Fruit fly (Drosophila melanogaster) whole organism, embryonic: ENCODE results near the gene MsrA.

Source experiments
- CG11093 ChIP-seq: fragments of 200-800 bp; sonication (Bioruptor generic); IDR thresholded peaks from 3 replicates; pipeline ENCODE4 v1.3.6; 2022; ENCODE audit warnings: missing biosample characterization, missing genetic modification characterization
- CG13894 ChIP-seq: fragments of 200-800 bp; sonication (Bioruptor generic); optimal IDR thresholded peaks from 3 replicates; lab custom pipeline; 2018; ENCODE audit warnings: missing biosample characterization, mild to moderate bottlenecking, missing genetic modification characterization, moderate library complexity
- CG14710 ChIP-seq: fragments of 200-800 bp; sonication (Bioruptor generic); optimal IDR thresholded peaks from 3 replicates; lab custom pipeline; 2019; ENCODE audit warnings: missing biosample characterization, mild to moderate bottlenecking, missing genetic modification characterization, moderate library complexity
- CG16779 ChIP-seq: fragments of 200-800 bp; sonication (Bioruptor generic); IDR thresholded peaks from 2 replicates; pipeline ENCODE4 v1.3.6; 2022; ENCODE audit warnings: missing biosample characterization, missing genetic modification characterization
- CG17359 ChIP-seq: fragments of 200-800 bp; sonication (Bioruptor generic); optimal IDR thresholded peaks from 3 replicates; lab custom pipeline; 2018; ENCODE audit warnings: missing biosample characterization, mild to moderate bottlenecking, missing genetic modification characterization, moderate library complexity
- CG17912 ChIP-seq: fragments of 200-800 bp; sonication (Bioruptor generic); optimal IDR thresholded peaks from 2 replicates; lab custom pipeline; 2018; ENCODE audit warnings: missing biosample characterization, mild to moderate bottlenecking, missing genetic modification characterization
- CG18262 ChIP-seq: fragments of 200-800 bp; optimal IDR thresholded peaks from 3 replicates; lab custom pipeline; 2019; ENCODE audit warnings: missing biosample characterization, mild to moderate bottlenecking, missing genetic modification characterization, moderate library complexity
- CG18619 ChIP-seq: fragments of 200-800 bp; sonication (Bioruptor generic); optimal IDR thresholded peaks from 3 replicates; lab custom pipeline; 2017; ENCODE audit warnings: missing biosample characterization, mild to moderate bottlenecking, missing genetic modification characterization
- CG2712 ChIP-seq: fragments of 200-800 bp; optimal IDR thresholded peaks from 3 replicates; lab custom pipeline; 2019; ENCODE audit warnings: missing biosample characterization, mild to moderate bottlenecking, missing genetic modification characterization, moderate library complexity
- CG33213 ChIP-seq: fragments of 200-800 bp; sonication (Bioruptor generic); optimal IDR thresholded peaks from 3 replicates; lab custom pipeline; 2016; ENCODE audit warnings: missing biosample characterization, missing genetic modification characterization
- CG3838 ChIP-seq: fragments of 200-800 bp; sonication (Bioruptor generic); optimal IDR thresholded peaks from 3 replicates; lab custom pipeline; 2016; ENCODE audit warnings: missing biosample characterization, missing genetic modification characterization
- CG3847 ChIP-seq: fragments of 200-800 bp; sonication (Bioruptor generic); IDR thresholded peaks from 2 replicates; pipeline ENCODE4 v1.3.6; 2022; ENCODE audit warnings: missing biosample characterization, missing genetic modification characterization
- CG4328 ChIP-seq: fragments of 200-800 bp; sonication (Bioruptor generic); optimal IDR thresholded peaks from 3 replicates; lab custom pipeline; 2017; ENCODE audit warnings: missing biosample characterization, missing genetic modification reagents, missing genetic modification characterization
- CG6683 ChIP-seq: fragments of 200-800 bp; sonication (Bioruptor generic); optimal IDR thresholded peaks from 2 replicates; lab custom pipeline; 2017; ENCODE audit warnings: missing biosample characterization, mild to moderate bottlenecking, missing genetic modification characterization, missing genetic modification reagents
- CG6791 ChIP-seq: fragments of 200-800 bp; sonication (Bioruptor generic); IDR thresholded peaks from 3 replicates; pipeline ENCODE4 v1.3.6; 2022; ENCODE audit warnings: missing biosample characterization, missing genetic modification characterization; ENCODE audit not compliant: partially characterized antibody
- CG8281 ChIP-seq: fragments of 200-800 bp; sonication (Bioruptor generic); optimal IDR thresholded peaks from 2 replicates; lab custom pipeline; 2018; ENCODE audit warnings: missing biosample characterization, mild to moderate bottlenecking, missing genetic modification characterization, moderate library complexity
- Dip3 ChIP-seq: fragments of 200-800 bp; sonication (Bioruptor generic); optimal IDR thresholded peaks from 3 replicates; lab custom pipeline; 2016; ENCODE audit warnings: missing biosample characterization, missing genetic modification characterization
- Drgx ChIP-seq: fragments of 200-800 bp; sonication (Bioruptor generic); IDR thresholded peaks from 2 replicates; pipeline ENCODE4 v1.3.6; 2022; ENCODE audit warnings: missing biosample characterization, missing genetic modification characterization
- ERR ChIP-seq: fragments of 200-800 bp; sonication (Bioruptor generic); optimal IDR thresholded peaks from 2 replicates; lab custom pipeline; 2016; ENCODE audit warnings: missing biosample characterization, missing genetic modification characterization
- Hand ChIP-seq: fragments of 200-800 bp; sonication (Bioruptor generic); optimal IDR thresholded peaks from 2 replicates; lab custom pipeline; 2017; ENCODE audit warnings: mild to moderate bottlenecking, missing biosample characterization, missing genetic modification reagents, missing genetic modification characterization
- Hr3 ChIP-seq: fragments of 200-800 bp; sonication (Bioruptor generic); optimal IDR thresholded peaks from 3 replicates; lab custom pipeline; 2016; ENCODE audit warnings: missing biosample characterization, missing genetic modification characterization
- Lim3 ChIP-seq: fragments of 200-800 bp; sonication (Bioruptor generic); IDR thresholded peaks from 2 replicates; pipeline ENCODE4 v1.3.6; 2022; ENCODE audit warnings: missing biosample characterization, missing genetic modification characterization
- Max ChIP-seq: fragments of 200-800 bp; sonication (Bioruptor generic); optimal IDR thresholded peaks from 2 replicates; lab custom pipeline; 2016; ENCODE audit warnings: missing biosample characterization, mild to moderate bottlenecking, missing genetic modification characterization
- Mes4 ChIP-seq: fragments of 200-800 bp; sonication (Bioruptor generic); optimal IDR thresholded peaks from 2 replicates; lab custom pipeline; 2016; ENCODE audit warnings: missing biosample characterization, missing genetic modification characterization
- Myb ChIP-seq: fragments of 200-800 bp; sonication (Bioruptor generic); optimal IDR thresholded peaks from 2 replicates; lab custom pipeline; 2016; ENCODE audit warnings: missing biosample characterization, missing genetic modification characterization
- Nf-YC ChIP-seq: fragments of 200-800 bp; optimal IDR thresholded peaks from 3 replicates; lab custom pipeline; 2019; ENCODE audit warnings: missing biosample characterization, mild to moderate bottlenecking, missing genetic modification characterization, moderate library complexity
- Rx ChIP-seq: fragments of 200-800 bp; sonication (Bioruptor generic); IDR thresholded peaks from 2 replicates; pipeline ENCODE4 v1.3.6; 2022; ENCODE audit warnings: missing biosample characterization, missing genetic modification characterization
- Sry-β ChIP-seq: fragments of 200-800 bp; sonication (Bioruptor generic); optimal IDR thresholded peaks from 2 replicates; lab custom pipeline; 2018; ENCODE audit warnings: missing biosample characterization, mild to moderate bottlenecking, missing genetic modification characterization, moderate library complexity
- Ssrp ChIP-seq: fragments of 200-800 bp; sonication (Bioruptor generic); optimal IDR thresholded peaks from 2 replicates; lab custom pipeline; 2018; ENCODE audit warnings: missing biosample characterization, mild to moderate bottlenecking, missing genetic modification characterization, moderate library complexity
- Usf ChIP-seq: fragments of 200-800 bp; sonication (Bioruptor generic); optimal IDR thresholded peaks from 2 replicates; lab custom pipeline; 2017; ENCODE audit warnings: missing genotype, missing biosample characterization, missing genetic modification characterization
- Vsx1 ChIP-seq: fragments of 200-800 bp; sonication (Bioruptor generic); optimal IDR thresholded peaks from 2 replicates; lab custom pipeline; 2017; ENCODE audit warnings: missing biosample characterization, mild to moderate bottlenecking, missing genetic modification characterization, missing genetic modification reagents
- ac ChIP-seq: fragments of 200-800 bp; sonication (Bioruptor generic); optimal IDR thresholded peaks from 3 replicates; lab custom pipeline; 2017; ENCODE audit warnings: missing biosample characterization, mild to moderate bottlenecking, missing genetic modification characterization
- ase ChIP-seq: fragments of 200-800 bp; sonication (Bioruptor generic); IDR thresholded peaks from 3 replicates; pipeline ENCODE4 v1.3.6; 2022; ENCODE audit warnings: missing biosample characterization, missing genetic modification characterization
- ato ChIP-seq: fragments of 200-800 bp; sonication (Bioruptor generic); IDR thresholded peaks from 2 replicates; pipeline ENCODE4 v1.3.6; 2022; ENCODE audit warnings: missing biosample characterization, missing genetic modification characterization; ENCODE audit not compliant: partially characterized antibody
- cad ChIP-seq: fragments of >200 bp; optimal IDR thresholded peaks from 2 replicates; lab custom pipeline; 2017; ENCODE audit warnings: missing biosample characterization, missing genetic modification characterization
- chm ChIP-seq: fragments of 200-800 bp; sonication (Bioruptor generic); IDR thresholded peaks from 2 replicates; pipeline ENCODE4 v1.3.6; 2022; ENCODE audit warnings: missing biosample characterization, missing genetic modification characterization
- fu2 ChIP-seq: fragments of 200-800 bp; sonication (Bioruptor generic); optimal IDR thresholded peaks from 2 replicates; lab custom pipeline; 2016; ENCODE audit warnings: missing biosample characterization, missing genetic modification characterization
- gce ChIP-seq: fragments of 200-800 bp; sonication (Bioruptor generic); IDR thresholded peaks from 3 replicates; pipeline ENCODE4 v1.3.6; 2022; ENCODE audit warnings: missing biosample characterization, missing genetic modification characterization
- grau ChIP-seq: fragments of 200-800 bp; optimal IDR thresholded peaks from 3 replicates; lab custom pipeline; 2019; ENCODE audit warnings: missing biosample characterization, mild to moderate bottlenecking, missing genetic modification characterization, moderate library complexity
- hb ChIP-seq: fragments of 200-800 bp; sonication (Bioruptor generic); IDR thresholded peaks from 3 replicates; pipeline ENCODE4 v1.3.6; 2022; ENCODE audit warnings: missing biosample characterization, missing genetic modification characterization; ENCODE audit not compliant: partially characterized antibody
- ken ChIP-seq: fragments of 200-800 bp; sonication (Bioruptor generic); IDR thresholded peaks from 3 replicates; pipeline ENCODE4 v1.3.6; 2022; ENCODE audit warnings: missing biosample characterization, missing genetic modification characterization
- lov ChIP-seq, 2 experiments: fragments of 200-800 bp in 1 of 2; fragments of >200 bp in 1 of 2; sonication (Bioruptor generic) in 1 of 2; IDR thresholded peaks in 1 of 2; optimal IDR thresholded peaks in 1 of 2; 2 replicates in 1 of 2; 3 replicates in 1 of 2; pipeline versions ENCODE4 v1.3.6 to Lab custom; 2017 to 2022; ENCODE audit warnings: missing biosample characterization in 1 of 2, missing genetic modification characterization in 1 of 2
- mam ChIP-seq: fragments of 200-800 bp; sonication (Bioruptor generic); optimal IDR thresholded peaks from 3 replicates; lab custom pipeline; 2016; ENCODE audit warnings: missing biosample characterization, missing genetic modification characterization
- onecut ChIP-seq: fragments of 200-800 bp; sonication (Bioruptor generic); IDR thresholded peaks from 2 replicates; pipeline ENCODE4 v1.3.6; 2022; ENCODE audit warnings: missing biosample characterization, missing genetic modification characterization
- org-1 ChIP-seq: fragments of 200-800 bp; sonication (Bioruptor generic); optimal IDR thresholded peaks from 2 replicates; lab custom pipeline; 2017; ENCODE audit warnings: missing biosample characterization, missing genetic modification characterization
- row ChIP-seq: fragments of 200-800 bp; sonication (Bioruptor generic); IDR thresholded peaks from 3 replicates; pipeline ENCODE4 v1.3.6; 2022; ENCODE audit warnings: missing biosample characterization, missing genetic modification characterization
- run ChIP-seq: fragments of 200-800 bp; sonication (Bioruptor generic); optimal IDR thresholded peaks from 3 replicates; lab custom pipeline; 2018; ENCODE audit warnings: missing biosample characterization, mild to moderate bottlenecking, missing genetic modification characterization
- slbo ChIP-seq: fragments of 200-800 bp; sonication (Bioruptor generic); IDR thresholded peaks from 2 replicates; pipeline ENCODE4 v1.3.6; 2022; ENCODE audit warnings: missing biosample characterization, missing genetic modification characterization
- ttk ChIP-seq: fragments of 200-800 bp; sonication (Bioruptor generic); IDR thresholded peaks from 2 replicates; pipeline ENCODE4 v2.1.2; 2022; ENCODE audit warnings: missing biosample characterization, missing genetic modification characterization
- wek ChIP-seq: fragments of 200-800 bp; sonication (Bioruptor generic); optimal IDR thresholded peaks from 3 replicates; lab custom pipeline; 2018; ENCODE audit warnings: missing biosample characterization, mild to moderate bottlenecking, missing genetic modification characterization, moderate library complexity
- z ChIP-seq: fragments of 200-800 bp; sonication (Bioruptor generic); IDR thresholded peaks from 3 replicates; pipeline ENCODE4 v1.3.6; 2022; ENCODE audit warnings: missing biosample characterization, missing genetic modification characterization

Gene MsrA

DNA sequence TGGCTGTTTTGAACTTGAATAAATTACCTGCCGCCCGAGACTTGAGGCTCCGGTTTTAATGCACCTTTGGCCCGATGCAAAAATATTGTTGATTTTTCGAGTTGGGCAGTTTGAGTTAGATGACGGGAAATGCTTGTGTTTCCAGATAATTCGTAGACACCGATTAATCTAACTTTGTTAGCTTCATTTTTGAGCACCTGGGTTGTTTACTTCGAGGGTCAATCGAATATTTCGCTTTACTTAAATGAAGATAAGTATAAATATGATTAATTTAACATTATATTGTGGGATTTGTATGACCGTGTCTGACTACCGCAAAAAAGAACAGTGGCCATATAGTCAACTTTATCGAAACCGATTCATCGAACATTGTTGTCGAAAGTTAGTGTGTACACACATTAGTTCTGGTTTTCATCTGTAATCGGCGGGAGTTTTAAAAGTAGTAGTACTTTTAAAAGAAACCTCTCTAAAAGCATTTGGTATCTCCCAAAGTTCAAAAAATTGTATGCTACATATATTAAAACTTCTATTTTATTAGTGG is 13.0 kb downstream of the MsrA start, which contains the start of gene CG7945 (continued):
- TF ChIP-seq ase (GFP tag; lab: Robert Waterston, UW) (no peak), gce (GFP tag; lab: Robert Waterston, UW) (no peak), CG2712 (tag; lab: Kevin White, UChicago) (peak; percentile 29), slbo (GFP tag; lab: Robert Waterston, UW) (no peak), wek (no peak), Rx (no peak), lov (optimal IDR thresholded peaks at IDR 0.05; lab: Kevin White, UChicago) (no peak), lov (GFP tag; IDR thresholded peaks at IDR 0.05; lab: Robert Waterston, UW) (no peak), CG14710 (tag; lab: Kevin White, UChicago) (peak; percentile 100), Usf (GFP tag; lab: Kevin White, UChicago) (no peak), CG3838 (no peak), CG16779 (GFP tag; lab: Robert Waterston, UW) (no peak), org-1 (no peak), hb (GFP tag; lab: Robert Waterston, UW) (no peak), chm (GFP tag; lab: Robert Waterston, UW) (no peak), ken (GFP tag; lab: Robert Waterston, UW) (no peak), Nf-YC (tag; lab: Kevin White, UChicago) (peak; percentile 24), CG18619 (no peak), ERR (GFP tag; lab: Kevin White, UChicago) (no peak), CG3847 (GFP tag; lab: Robert Waterston, UW) (no peak), Ssrp (tag; lab: Kevin White, UChicago) (no peak), mam (GFP tag; lab: Kevin White, UChicago) (no peak), CG17359 (tag; lab: Kevin White, UChicago) (no peak), fu2 (GFP tag; lab: Kevin White, UChicago) (no peak), Lim3 (GFP tag; lab: Robert Waterston, UW) (no peak), Vsx1 (GFP tag; lab: Kevin White, UChicago) (no peak), Mes4 (GFP tag; lab: Kevin White, UChicago) (no peak), ato (peak; percentile 51; the same call in 1 of the 2 replicates), CG13894 (tag; lab: Kevin White, UChicago) (no peak), Hand (no peak), Hr3 (GFP tag; lab: Kevin White, UChicago) (no peak), row (GFP tag; lab: Robert Waterston, UW) (peak; percentile 17; the same call in 1 of the 3 replicates), Max (GFP tag; lab: Kevin White, UChicago) (no peak), CG18262 (no peak), CG6683 (no peak), CG6791 (GFP tag; lab: Robert Waterston, UW) (no peak; the same call in 1 of the 3 replicates), Drgx (GFP tag; lab: Robert Waterston, UW) (no peak), CG11093 (GFP tag; lab: Robert Waterston, UW) (no peak), grau (no peak), ttk (GFP tag; lab: Robert Waterston, UW) (no peak), CG8281 (no peak), CG17912 (GFP tag; lab: Kevin White, UChicago) (no peak), ac (GFP tag; lab: Kevin White, UChicago) (no peak), Dip3 (no peak), z (GFP tag; lab: Robert Waterston, UW) (no peak), cad (GFP tag; lab: Kevin White, UChicago) (no peak), CG33213 (no peak), onecut (GFP tag; lab: Robert Waterston, UW) (0 out of 2 replicates have a peak, but pooled peaks have one; percentile 3), Sry-β (no peak), Myb (no peak), CG4328 (GFP tag; lab: Kevin White, UChicago) (no peak), run (tag; lab: Kevin White, UChicago) (no peak)
